Worm (Caenorhabditis elegans) whole organism, midembryonic: ENCODE data around the gene paf-2.

Source experiments
- flt-1 ChIP-seq: fragments of 200-800 bp; sonication (Bioruptor generic); IDR thresholded peaks from 2 replicates; pipeline ENCODE4 v1.3.6; 2022; ENCODE audit warnings: missing genetic modification characterization, missing compliant biosample characterization
- klf-2 ChIP-seq: fragments of 200-800 bp; sonication (Bioruptor generic); conservative IDR thresholded peaks from 2 replicates; pipeline ENCODE4 v1.3.6; 2022; ENCODE audit warnings: missing genetic modification reagents, missing genetic modification characterization, missing compliant biosample characterization

DNA sequence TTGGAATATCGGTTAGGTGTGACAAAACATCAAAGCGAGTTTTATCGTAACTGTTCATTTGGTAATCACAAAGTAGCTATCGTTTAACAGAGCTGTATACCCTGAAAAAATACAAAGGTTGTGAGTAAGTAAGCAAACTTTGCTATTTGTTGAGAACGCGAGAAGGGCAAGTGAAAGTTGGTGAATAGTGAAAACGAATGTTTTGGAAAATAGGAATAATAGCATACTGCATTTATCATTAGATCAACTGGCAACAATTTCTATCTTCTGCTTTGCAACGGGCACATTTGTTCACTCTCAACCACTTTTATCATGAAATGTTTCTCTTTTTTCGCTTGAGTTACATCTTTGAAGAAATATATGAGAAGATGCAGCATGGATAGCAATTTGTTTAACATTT lies 31.3 kb upstream of the paf-2 start, which contains the start of gene C24A8.5:
- no peak for TF ChIP-seq flt-1 (GFP tag; lab: Robert Waterston, UW)
- TF ChIP-seq klf-2 (GFP tag; lab: Robert Waterston, UW), result no peak
